Fruit fly (Drosophila melanogaster) S2 (cell line): ENCODE measurements around the gene CG9399.

ENCODE experiments used
- CG8478 ChIP-seq: fragments of >200 bp; optimal IDR thresholded peaks from 2 replicates; lab custom pipeline; 2018
- CTCF ChIP-seq, 2 experiments: fragments of >200 bp; optimal IDR thresholded peaks; 2 replicates each; lab custom pipeline; 2018

DNA sequence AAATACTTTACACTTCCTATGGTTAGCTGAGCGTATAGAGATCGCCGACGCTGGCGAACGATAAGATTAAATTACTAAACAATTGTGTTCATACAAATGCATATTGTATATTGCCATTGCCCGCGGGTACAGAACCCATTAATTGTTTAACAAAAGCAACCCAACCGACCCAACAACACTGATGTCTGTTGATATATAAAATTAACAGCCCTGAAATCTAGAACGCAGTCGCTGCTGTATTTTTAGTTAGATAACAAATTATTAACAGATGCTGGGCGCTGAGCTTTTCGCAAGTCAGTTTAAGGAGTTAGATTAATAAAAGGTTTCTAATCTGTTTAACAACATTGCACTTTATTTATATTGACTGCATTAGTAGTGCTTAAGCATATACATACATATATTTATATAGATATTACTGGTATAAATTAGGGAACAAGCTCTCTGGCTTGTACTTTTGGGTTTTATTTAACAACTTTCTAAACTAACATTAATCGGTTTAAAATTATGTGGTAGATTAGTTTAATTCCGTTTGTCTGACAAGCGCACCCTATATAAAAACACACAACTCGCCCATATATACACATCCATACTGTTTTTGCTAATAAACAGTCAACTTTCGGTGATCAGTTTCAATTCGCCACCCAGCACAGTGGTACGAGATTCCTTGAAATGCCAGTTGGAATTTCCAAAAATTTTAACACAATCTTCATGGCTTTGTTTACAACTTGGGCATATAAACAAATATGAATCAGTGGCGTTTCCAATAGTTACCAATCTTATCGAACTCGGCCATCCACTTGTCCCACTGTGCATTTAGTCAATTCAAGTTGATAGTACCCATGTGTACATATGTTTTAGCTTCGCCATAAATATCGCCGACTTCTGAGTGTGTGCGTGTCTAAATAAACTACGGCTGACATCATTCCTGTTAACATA lies 45.8 kb downstream of the CG9399 start:
- TF ChIP-seq CG8478 (lab: Kevin White, UChicago) (no peak), CTCF (optimal IDR thresholded peaks at IDR 0.05; lab: Kevin White, UChicago) (no peak)
